Worm (Caenorhabditis elegans): ENCODE data around the gene T25B9.9.

DNA sequence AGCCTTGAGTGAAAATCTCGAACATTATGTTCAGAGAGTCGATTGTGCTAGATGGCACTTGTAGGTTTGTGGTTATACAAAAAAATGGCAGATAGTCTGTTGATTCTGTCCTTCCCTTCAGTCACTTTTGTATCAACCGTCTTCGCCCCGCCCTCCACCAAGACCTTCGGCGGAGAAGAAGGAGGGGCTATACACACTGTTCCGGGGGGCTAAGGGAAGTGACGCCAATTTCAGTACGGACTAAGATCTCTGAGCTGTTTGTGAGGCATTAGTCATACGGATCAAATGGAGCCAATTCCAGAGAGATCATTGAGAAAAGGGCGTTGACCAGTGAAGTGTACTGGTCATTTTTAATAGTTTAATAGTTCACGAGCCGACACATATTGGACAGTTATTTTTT, 11.1 kb downstream of the T25B9.9 start, which contains the start of gene swt-3:
- TF ChIP-seq nhr-11 (tag; optimal IDR thresholded peaks at IDR 0.05) = no peak
- TF ChIP-seq egl-27 (tag; optimal IDR thresholded peaks at IDR 0.05) = no peak
- TF ChIP-seq ztf-4 (tag; optimal IDR thresholded peaks at IDR 0.05) = no peak

Measured in whole organism, L3 larva.